Worm (Caenorhabditis elegans): ENCODE measurements around the gene F23H11.4.

DNA sequence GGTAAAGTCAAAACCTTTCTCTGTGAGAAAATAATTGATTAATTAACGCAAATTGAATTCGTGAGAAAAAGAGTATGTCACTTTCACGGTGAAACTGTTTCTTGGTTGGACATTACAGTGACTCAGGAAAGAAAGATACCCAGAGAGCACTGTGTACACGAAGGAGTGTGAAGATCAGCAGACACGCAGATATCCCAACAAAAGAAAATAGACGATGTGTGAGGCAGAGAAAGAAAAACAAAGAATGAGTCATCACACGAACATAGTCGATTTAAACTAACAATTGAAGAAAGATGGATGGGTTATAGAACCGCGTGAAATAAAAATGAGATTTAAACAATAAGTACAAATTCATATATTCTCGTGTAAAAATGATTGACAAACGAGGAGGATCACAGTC lies 651 bp upstream of the F23H11.4 start:
- TF ChIP-seq sem-4 (tag; optimal IDR thresholded peaks at IDR 0.05) (no peak), ceh-16 (tag; optimal IDR thresholded peaks at IDR 0.05) (no peak), ztf-4 (tag; optimal IDR thresholded peaks at IDR 0.05) (no peak), C34F6.9 (tag; optimal IDR thresholded peaks at IDR 0.05) (peak; percentile 41), nhr-12 (tag; optimal IDR thresholded peaks at IDR 0.05) (no peak), ztf-11 (tag; optimal IDR thresholded peaks at IDR 0.05) (no peak), nhr-23 (tag; optimal IDR thresholded peaks at IDR 0.05) (no peak), skn-1 (tag; optimal IDR thresholded peaks at IDR 0.05) (no peak), egl-27 (tag; optimal IDR thresholded peaks at IDR 0.05) (no peak), ceh-82 (tag; optimal IDR thresholded peaks at IDR 0.05) (no peak), nhr-25 (tag; optimal IDR thresholded peaks at IDR 0.05) (peak; percentile 22), lsy-2 (tag; optimal IDR thresholded peaks at IDR 0.05) (peak in 1 of 2 experiments; percentile 31), mbf-1 (tag; optimal IDR thresholded peaks at IDR 0.05) (no peak), nhr-11 (tag; optimal IDR thresholded peaks at IDR 0.05) (no peak)

Measured in whole organism, L2 larva.